Worm (Caenorhabditis elegans) whole organism, young adult: ENCODE results near the gene C32H11.3.

Experiments
- F52B5.7 ChIP-seq: sonication (generic microtip); optimal IDR thresholded peaks from 2 replicates; lab custom pipeline; 2016; ENCODE audit warnings: mild to moderate bottlenecking, missing genetic modification characterization, missing compliant biosample characterization
- F57A8.1 ChIP-seq: fragments of 200-800 bp; sonication (Bioruptor generic); optimal IDR thresholded peaks from 2 replicates; lab custom pipeline; 2018; ENCODE audit warnings: mild to moderate bottlenecking, missing genetic modification characterization, moderate library complexity, missing compliant biosample characterization
- T07F8.4 ChIP-seq: sonication (generic microtip); optimal IDR thresholded peaks from 2 replicates; lab custom pipeline; 2016; ENCODE audit warnings: mild to moderate bottlenecking, missing genetic modification characterization, moderate library complexity, missing compliant biosample characterization
- athp-1 ChIP-seq: sonication (generic microtip); optimal IDR thresholded peaks from 2 replicates; lab custom pipeline; 2017; ENCODE audit warnings: mild to moderate bottlenecking, missing genetic modification characterization, missing compliant biosample characterization
- egl-18 ChIP-seq: fragments of 200-800 bp; sonication (Bioruptor generic); IDR thresholded peaks from 2 replicates; pipeline ENCODE4 v1.3.6; 2022; ENCODE audit warnings: missing genetic modification reagents, missing genetic modification characterization, missing compliant biosample characterization
- ets-4 ChIP-seq: fragments of 200-800 bp; sonication (Bioruptor generic); optimal IDR thresholded peaks from 2 replicates; lab custom pipeline; 2018; ENCODE audit warnings: mild to moderate bottlenecking, missing genetic modification characterization, missing compliant biosample characterization
- fkh-3 ChIP-seq: sonication (generic microtip); optimal IDR thresholded peaks from 2 replicates; lab custom pipeline; 2016; ENCODE audit warnings: mild to moderate bottlenecking, missing genetic modification characterization, missing compliant biosample characterization
- hrde-1 ChIP-seq: sonication (generic microtip); optimal IDR thresholded peaks from 2 replicates; lab custom pipeline; 2016; ENCODE audit warnings: missing genetic modification characterization, mild to moderate bottlenecking, missing compliant biosample characterization, moderate library complexity, missing genotype, missing genetic modification reagents, borderline replicate concordance
- let-607 ChIP-seq, 2 experiments: fragments of 200-800 bp in 1 of 2; sonication (Bioruptor generic) in 1 of 2; sonication (generic microtip) in 1 of 2; optimal IDR thresholded peaks; 2 replicates each; lab custom pipeline; 2016 to 2018; ENCODE audit warnings: mild to moderate bottlenecking in 2 of 2, missing compliant biosample characterization in 2 of 2, missing genetic modification characterization in 2 of 2, moderate library complexity in 2 of 2, missing genotype in 1 of 2
- mel-28 ChIP-seq: sonication (generic microtip); optimal IDR thresholded peaks from 2 replicates; lab custom pipeline; 2016; ENCODE audit warnings: borderline replicate concordance, mild to moderate bottlenecking, missing genetic modification characterization, missing compliant biosample characterization
- nfya-2 ChIP-seq: fragments of 200-800 bp; sonication (Bioruptor generic); IDR thresholded peaks from 2 replicates; pipeline ENCODE4 v1.3.6; 2022; ENCODE audit warnings: missing genetic modification reagents, missing genetic modification characterization, missing compliant biosample characterization
- nhr-80 ChIP-seq: sonication (generic microtip); optimal IDR thresholded peaks from 2 replicates; lab custom pipeline; 2016; ENCODE audit warnings: missing genetic modification characterization, missing compliant biosample characterization

Gene C32H11.3

DNA sequence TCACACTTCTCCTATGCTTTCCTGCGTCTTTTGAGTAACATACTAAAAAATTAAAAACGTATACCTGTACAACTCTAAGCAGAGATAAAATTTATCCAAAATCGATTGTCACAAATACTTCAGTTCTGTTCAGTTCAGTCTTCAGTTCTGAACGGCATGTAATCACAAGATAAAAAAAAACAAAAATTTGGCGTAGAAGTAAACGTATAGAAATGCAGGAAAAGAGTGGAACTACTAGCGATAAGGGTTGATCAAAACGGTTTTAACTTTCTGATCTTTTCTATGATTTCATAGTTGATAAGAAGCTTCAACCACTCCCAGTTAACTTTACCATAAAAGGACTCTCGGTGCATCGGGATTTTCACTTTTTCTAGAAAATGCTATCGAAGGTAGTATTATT is 46.7 kb downstream of the C32H11.3 start, which contains the start of gene dod-22:
Gene dod-22, plus strand, starts transcription at position 301 of the 400 bp plus-strand sequence.
- TF ChIP-seq F52B5.7 (tag; lab: Kevin White, UChicago) (no peak), fkh-3 (tag; lab: Kevin White, UChicago) (no peak), T07F8.4 (tag; lab: Kevin White, UChicago) (no peak), mel-28 (no peak), egl-18 (no peak), athp-1 (tag; lab: Kevin White, UChicago) (no peak), hrde-1 (tag; lab: Kevin White, UChicago) (no peak), let-607 (tag; optimal IDR thresholded peaks at IDR 0.05; lab: Kevin White, UChicago) (no peak)

DNA sequence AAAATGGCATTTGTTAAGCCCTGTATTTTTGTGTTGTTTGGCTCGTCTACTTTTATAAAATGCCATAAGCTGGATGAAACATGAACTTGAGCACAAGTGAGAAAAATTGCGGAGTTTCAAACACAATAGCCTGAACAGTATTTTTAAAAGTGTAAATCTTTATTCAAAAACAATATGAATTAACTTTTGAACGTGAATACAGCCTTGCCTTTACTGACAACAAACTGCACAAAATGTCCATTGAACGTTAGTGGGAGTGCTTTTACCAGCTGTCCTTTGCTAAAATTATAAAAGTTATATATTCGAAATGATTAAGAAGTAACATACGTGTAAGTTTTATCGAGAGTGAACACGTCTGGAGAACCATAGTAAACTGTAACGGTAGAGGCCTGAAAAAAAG is 48.9 kb downstream of the C32H11.3 start:
- TF ChIP-seq nfya-2 (GFP tag; lab: Robert Waterston, UW): no peak
- TF ChIP-seq F57A8.1: no peak
- TF ChIP-seq ets-4 (GFP tag; lab: Kevin White, UChicago): no peak
- TF ChIP-seq, all 124 proteins: peak for 0

DNA sequence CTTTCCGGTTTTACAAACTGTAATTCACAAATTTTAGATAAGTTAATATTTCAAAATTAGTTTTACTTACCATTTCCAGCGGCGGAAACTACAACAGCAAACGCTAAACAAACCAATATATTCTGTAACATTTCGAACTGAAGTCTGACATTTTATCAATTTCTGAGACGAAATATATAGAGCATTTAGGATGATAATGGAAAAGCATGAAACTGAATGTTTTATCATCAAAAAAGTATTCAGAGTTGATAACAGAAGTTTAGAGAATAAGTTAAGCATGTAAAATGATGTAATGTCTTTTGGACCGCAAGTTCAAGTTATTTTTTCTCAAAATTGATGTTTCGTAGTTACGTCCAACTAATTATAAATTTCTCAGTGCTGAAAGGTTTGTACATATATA is 50.8 kb downstream of the C32H11.3 start, which contains the start of gene F55G11.2:
Gene F55G11.2, minus strand, starts transcription at position 149 of the 400 bp plus-strand sequence.
- TF ChIP-seq nhr-80 (tag; lab: Kevin White, UChicago): peak; percentile 55
- TF ChIP-seq fkh-3 (tag; lab: Kevin White, UChicago): no peak
